Worm (Caenorhabditis elegans) whole organism, L2 larva: ENCODE measurements around the gene arg-1.

Source experiments
- F13H6.1 ChIP-seq: sonication (generic microtip); optimal IDR thresholded peaks from 2 replicates; lab custom pipeline; 2016; ENCODE audit warnings: missing genetic modification characterization, missing compliant biosample characterization
- ZK546.5 ChIP-seq: sonication (generic microtip); optimal IDR thresholded peaks from 2 replicates; lab custom pipeline; 2017; ENCODE audit warnings: missing biosample characterization, missing genetic modification characterization
- aly-2 ChIP-seq: fragments of 150-350 bp; optimal IDR thresholded peaks from 2 replicates; lab custom pipeline; 2014; ENCODE audit warnings: missing biosample characterization, missing genetic modification characterization
- ama-1 ChIP-seq: fragments of 150-350 bp; optimal IDR thresholded peaks from 2 replicates; lab custom pipeline; 2018; ENCODE audit warnings: inconsistent platforms
- blmp-1 ChIP-seq: sonication (generic microtip); optimal IDR thresholded peaks from 2 replicates; lab custom pipeline; 2017; ENCODE audit warnings: missing genetic modification characterization, mild to moderate bottlenecking, missing compliant biosample characterization, antibody characterized with exemption, moderate library complexity; ENCODE audit not compliant: insufficient read depth
- egl-27 ChIP-seq: sonication (generic microtip); optimal IDR thresholded peaks from 3 replicates; lab custom pipeline; 2017; ENCODE audit warnings: missing biosample characterization, missing genetic modification reagents, missing genetic modification characterization
- mab-5 ChIP-seq: fragments of 150-350 bp; optimal IDR thresholded peaks from 2 replicates; lab custom pipeline; 2014; ENCODE audit warnings: missing biosample characterization, missing genetic modification characterization
- mbf-1 ChIP-seq: sonication (generic microtip); optimal IDR thresholded peaks from 2 replicates; lab custom pipeline; 2017; ENCODE audit warnings: missing biosample characterization, missing genetic modification characterization
- nhr-12 ChIP-seq: fragments of 150-350 bp; optimal IDR thresholded peaks from 2 replicates; lab custom pipeline; 2014; ENCODE audit warnings: missing biosample characterization, missing genetic modification characterization
- nhr-6 ChIP-seq: fragments of 150-350 bp; optimal IDR thresholded peaks from 2 replicates; lab custom pipeline; 2014; ENCODE audit warnings: missing biosample characterization, missing genetic modification characterization
- zag-1 ChIP-seq: fragments of 150-350 bp; optimal IDR thresholded peaks from 2 replicates; lab custom pipeline; 2014; ENCODE audit warnings: missing biosample characterization, missing genetic modification characterization

DNA sequence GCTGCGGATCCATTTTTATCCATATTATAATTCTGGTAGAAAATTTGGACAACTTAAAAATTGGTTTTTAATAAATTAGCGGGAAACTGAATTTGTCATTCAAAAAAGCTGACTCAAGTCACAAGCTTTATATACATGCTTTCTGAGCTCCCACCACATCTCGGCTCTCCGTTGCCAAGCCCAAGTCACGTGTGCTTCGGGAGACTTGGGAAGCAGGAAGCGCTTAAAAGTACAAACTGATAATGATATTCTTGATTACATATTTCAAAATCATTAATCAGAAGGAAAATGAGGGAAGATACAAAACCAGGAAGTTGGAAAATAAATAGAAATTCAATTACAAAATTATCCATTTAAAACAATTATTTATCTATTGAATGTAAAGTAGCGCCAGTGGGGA is 8.7 kb upstream of the arg-1 start, which contains the start of gene elc-2:
- TF ChIP-seq zag-1 (tag; lab: Kevin White, UChicago) (no peak), nhr-12 (no peak), F13H6.1 (tag; lab: Kevin White, UChicago) (no peak), aly-2 (tag; lab: Kevin White, UChicago) (no peak), nhr-6 (tag; lab: Kevin White, UChicago) (no peak), mbf-1 (tag; lab: Kevin White, UChicago) (no peak), egl-27 (no peak), ZK546.5 (tag; lab: Kevin White, UChicago) (no peak), ama-1 (lab: Kevin White, UChicago) (no peak), mab-5 (tag; lab: Kevin White, UChicago) (no peak), blmp-1 (tag; lab: Kevin White, UChicago) (no peak)
